Fruit fly (Drosophila melanogaster) whole organism, prepupa: ENCODE measurements around the gene CecB.

Source experiments
- Blimp-1 ChIP-seq: fragments of 200-800 bp; sonication (Bioruptor generic); optimal IDR thresholded peaks from 3 replicates; lab custom pipeline; 2017; ENCODE audit warnings: missing biosample characterization, missing genetic modification characterization, mild to moderate bottlenecking, moderate library complexity, missing genetic modification reagents
- CG10631 ChIP-seq: fragments of 200-800 bp; sonication (Bioruptor generic); optimal IDR thresholded peaks from 2 replicates; lab custom pipeline; 2016; ENCODE audit warnings: missing biosample characterization, missing genetic modification characterization
- CG11762 ChIP-seq: fragments of 200-800 bp; sonication (Bioruptor generic); optimal IDR thresholded peaks from 3 replicates; lab custom pipeline; 2016; ENCODE audit warnings: missing biosample characterization, missing genetic modification characterization; ENCODE audit not compliant: insufficient read depth
- CG11902 ChIP-seq: fragments of 200-800 bp; sonication (Bioruptor generic); optimal IDR thresholded peaks from 3 replicates; lab custom pipeline; 2016; ENCODE audit warnings: missing biosample characterization, missing genetic modification characterization
- CG15336 ChIP-seq: fragments of 200-800 bp; sonication (Bioruptor generic); IDR thresholded peaks from 2 replicates; pipeline ENCODE4 v1.3.6; 2022; ENCODE audit warnings: missing biosample characterization, missing genetic modification characterization
- CG1621 ChIP-seq: fragments of 200-800 bp; sonication (Bioruptor generic); optimal IDR thresholded peaks from 3 replicates; lab custom pipeline; 2018; ENCODE audit warnings: missing biosample characterization, mild to moderate bottlenecking, missing genetic modification characterization
- CG16779 ChIP-seq: fragments of 200-800 bp; sonication (Bioruptor generic); optimal IDR thresholded peaks from 3 replicates; lab custom pipeline; 2017; ENCODE audit warnings: missing biosample characterization, mild to moderate bottlenecking, missing genetic modification characterization
- CG3032 ChIP-seq: fragments of 200-800 bp; optimal IDR thresholded peaks from 2 replicates; lab custom pipeline; 2019; ENCODE audit warnings: missing biosample characterization, mild to moderate bottlenecking, missing genetic modification characterization, moderate library complexity
- CG32006 ChIP-seq: fragments of 200-800 bp; sonication (Bioruptor generic); optimal IDR thresholded peaks from 3 replicates; lab custom pipeline; 2017; ENCODE audit warnings: missing biosample characterization, mild to moderate bottlenecking, missing genetic modification characterization
- CG3919 ChIP-seq: fragments of 200-800 bp; sonication (Bioruptor generic); optimal IDR thresholded peaks from 3 replicates; lab custom pipeline; 2016; ENCODE audit warnings: missing biosample characterization, missing genetic modification characterization
- CG4318 ChIP-seq: fragments of 200-800 bp; sonication (Bioruptor generic); optimal IDR thresholded peaks from 3 replicates; lab custom pipeline; 2017; ENCODE audit warnings: missing biosample characterization, mild to moderate bottlenecking, missing genetic modification characterization
- CG6163 ChIP-seq: fragments of 200-800 bp; sonication (Bioruptor generic); IDR thresholded peaks from 3 replicates; pipeline ENCODE4 v1.3.6; 2022; ENCODE audit warnings: missing biosample characterization, missing genetic modification characterization
- CG6276 ChIP-seq: fragments of 200-800 bp; sonication (Bioruptor generic); optimal IDR thresholded peaks from 2 replicates; lab custom pipeline; 2017; ENCODE audit warnings: missing biosample characterization, mild to moderate bottlenecking, missing genetic modification characterization
- CG6854 ChIP-seq: fragments of 200-800 bp; sonication (Bioruptor generic); optimal IDR thresholded peaks from 2 replicates; lab custom pipeline; 2017; ENCODE audit warnings: missing biosample characterization, mild to moderate bottlenecking, missing genetic modification characterization
- CG7368 ChIP-seq: fragments of 200-800 bp; sonication (Bioruptor generic); optimal IDR thresholded peaks from 3 replicates; lab custom pipeline; 2016; ENCODE audit warnings: missing biosample characterization, missing genetic modification characterization
- CG8119 ChIP-seq: fragments of 200-800 bp; sonication (Bioruptor generic); IDR thresholded peaks from 3 replicates; pipeline ENCODE4 v1.3.6; 2022; ENCODE audit warnings: missing biosample characterization, missing genetic modification characterization
- CG8319 ChIP-seq: fragments of 200-800 bp; sonication (Bioruptor generic); optimal IDR thresholded peaks from 3 replicates; lab custom pipeline; 2016; ENCODE audit warnings: missing biosample characterization, missing genetic modification characterization
- CG9139 ChIP-seq: fragments of 200-800 bp; sonication (Bioruptor generic); optimal IDR thresholded peaks from 3 replicates; lab custom pipeline; 2017; ENCODE audit warnings: missing biosample characterization, mild to moderate bottlenecking, missing genetic modification characterization
- Eip78C ChIP-seq: fragments of 200-800 bp; sonication (Bioruptor generic); peaks from one replicate; lab custom pipeline; 2016; ENCODE audit warnings: missing biosample characterization, missing genetic modification characterization
- Ets21C ChIP-seq: fragments of 200-800 bp; sonication (Bioruptor generic); optimal IDR thresholded peaks from 3 replicates; lab custom pipeline; 2016; ENCODE audit warnings: missing biosample characterization, missing genetic modification characterization
- Ets96B ChIP-seq: fragments of 200-800 bp; optimal IDR thresholded peaks from 2 replicates; lab custom pipeline; 2019; ENCODE audit warnings: missing biosample characterization, mild to moderate bottlenecking, missing genetic modification characterization, moderate library complexity
- Hr38 ChIP-seq: sonication (Bioruptor generic); optimal IDR thresholded peaks from 2 replicates; lab custom pipeline; 2016; ENCODE audit warnings: missing biosample characterization, missing genetic modification characterization
- Hr4 ChIP-seq: fragments of 200-800 bp; sonication (Bioruptor generic); optimal IDR thresholded peaks from 3 replicates; lab custom pipeline; 2016; ENCODE audit warnings: missing biosample characterization, missing genetic modification characterization
- OdsH ChIP-seq: fragments of 200-800 bp; sonication (Bioruptor generic); optimal IDR thresholded peaks from 3 replicates; lab custom pipeline; 2016; ENCODE audit warnings: missing biosample characterization, missing genetic modification characterization
- Smox ChIP-seq: fragments of 200-800 bp; sonication (Bioruptor generic); optimal IDR thresholded peaks from 3 replicates; lab custom pipeline; 2016; ENCODE audit warnings: missing biosample characterization, missing genetic modification characterization
- achi ChIP-seq: fragments of 200-800 bp; sonication (Bioruptor generic); optimal IDR thresholded peaks from 3 replicates; lab custom pipeline; 2016; ENCODE audit warnings: missing biosample characterization, missing genetic modification characterization
- acj6 ChIP-seq: fragments of 200-800 bp; sonication (Bioruptor generic); optimal IDR thresholded peaks from 3 replicates; lab custom pipeline; 2016; ENCODE audit warnings: missing biosample characterization, missing genetic modification characterization
- cyc ChIP-seq: fragments of 200-800 bp; sonication (Bioruptor generic); optimal IDR thresholded peaks from 3 replicates; lab custom pipeline; 2016; ENCODE audit warnings: missing biosample characterization, missing genetic modification characterization
- dsx ChIP-seq: fragments of 200-800 bp; optimal IDR thresholded peaks from 3 replicates; lab custom pipeline; 2019; ENCODE audit warnings: missing biosample characterization, mild to moderate bottlenecking, missing genetic modification characterization, moderate library complexity; ENCODE audit not compliant: poor library complexity, severe bottlenecking
- esn ChIP-seq: fragments of 200-800 bp; sonication (Bioruptor generic); optimal IDR thresholded peaks from 2 replicates; lab custom pipeline; 2016; ENCODE audit warnings: missing biosample characterization, mild to moderate bottlenecking, missing genetic modification characterization, moderate library complexity
- fd59A ChIP-seq: fragments of 200-800 bp; sonication (Bioruptor generic); optimal IDR thresholded peaks from 2 replicates; lab custom pipeline; 2017; ENCODE audit warnings: missing biosample characterization, mild to moderate bottlenecking, missing genetic modification characterization, missing genetic modification reagents
- fd85E ChIP-seq: fragments of 200-800 bp; sonication (Bioruptor generic); optimal IDR thresholded peaks from 3 replicates; lab custom pipeline; 2016; ENCODE audit warnings: missing biosample characterization, missing genetic modification characterization
- fkh ChIP-seq: fragments of 200-800 bp; sonication (Bioruptor generic); optimal IDR thresholded peaks from 3 replicates; lab custom pipeline; 2017; ENCODE audit warnings: missing biosample characterization, mild to moderate bottlenecking, missing genetic modification characterization, moderate library complexity
- lz ChIP-seq: fragments of 200-800 bp; sonication (Bioruptor generic); optimal IDR thresholded peaks from 3 replicates; lab custom pipeline; 2016; ENCODE audit warnings: missing biosample characterization, missing genetic modification characterization
- net ChIP-seq: fragments of 200-800 bp; sonication (Bioruptor generic); optimal IDR thresholded peaks from 3 replicates; lab custom pipeline; 2016; ENCODE audit warnings: missing biosample characterization, missing genetic modification characterization
- pdm3 ChIP-seq: fragments of 200-800 bp; sonication (Bioruptor generic); optimal IDR thresholded peaks from 3 replicates; lab custom pipeline; 2016; ENCODE audit warnings: missing biosample characterization, missing genetic modification characterization
- spab ChIP-seq: fragments of 200-800 bp; sonication (Bioruptor generic); optimal IDR thresholded peaks from 2 replicates; lab custom pipeline; 2017; ENCODE audit warnings: missing biosample characterization, mild to moderate bottlenecking, missing genetic modification characterization, missing genetic modification reagents
- ss ChIP-seq, 2 experiments: fragments of 200-800 bp; sonication (Bioruptor generic); optimal IDR thresholded peaks; 2 replicates in 1 of 2; 3 replicates in 1 of 2; lab custom pipeline; 2017 to 2018; ENCODE audit warnings: mild to moderate bottlenecking in 2 of 2, missing biosample characterization in 2 of 2, missing genetic modification characterization in 2 of 2, moderate library complexity in 1 of 2
- vri ChIP-seq: fragments of 200-800 bp; sonication (Bioruptor generic); optimal IDR thresholded peaks from 3 replicates; lab custom pipeline; 2016; ENCODE audit warnings: missing biosample characterization, mild to moderate bottlenecking, missing genetic modification characterization

CecB gene

dm6 chr3R:30203104-30203986 lies 10.3 kb downstream of the CecB start (continued):
- TF ChIP-seq Blimp-1 (GFP tag; lab: Kevin White, UChicago) (no peak), acj6 (GFP tag; lab: Kevin White, UChicago) (peak; percentile 60), pdm3 (GFP tag; lab: Kevin White, UChicago) (peak; percentile 69), OdsH (GFP tag; lab: Kevin White, UChicago) (peak; percentile 56), fd59A (GFP tag; lab: Kevin White, UChicago) (peak; percentile 42), lz (peak; percentile 59), achi (GFP tag; lab: Kevin White, UChicago) (peak; percentile 80), CG11902 (GFP tag; lab: Kevin White, UChicago) (peak; percentile 69), CG8319 (peak; percentile 67), Hr4 (peak; percentile 78), CG10631 (peak; percentile 64), CG3919 (peak; percentile 74), CG6163 (GFP tag; lab: Robert Waterston, UW) (peak; percentile 84), CG16779 (tag; lab: Kevin White, UChicago) (peak; percentile 67)
- TF ChIP-seq, all 60 proteins: peak for 54

- TF ChIP-seq CG15336 (GFP tag; lab: Robert Waterston, UW) (no peak), Eip78C (no peak), CG7368 (GFP tag; lab: Kevin White, UChicago) (no peak), CG8119 (GFP tag; lab: Robert Waterston, UW) (no peak), fkh (GFP tag; lab: Kevin White, UChicago) (no peak), cyc (no peak), Ets96B (no peak), acj6 (GFP tag; lab: Kevin White, UChicago) (no peak), CG6854 (GFP tag; lab: Kevin White, UChicago) (no peak), Ets21C (no peak), ss (GFP tag; optimal IDR thresholded peaks at IDR 0.05; lab: Kevin White, UChicago) (no peak), CG32006 (no peak)
These were observed 10.8 kb downstream of the CecB start, which contains the start of gene CG9743 for dm6 chr3R:30202898-30203103. CG9743 (minus strand) TSS chr3R:30202998.

- TF ChIP-seq CG3032 (no peak), CG32006 (no peak), Ets96B (no peak), CG9139 (GFP tag; lab: Kevin White, UChicago) (no peak), Hr4 (no peak), Hr38 (no peak), CG11762 (no peak), esn (GFP tag; lab: Kevin White, UChicago) (no peak), CG6854 (GFP tag; lab: Kevin White, UChicago) (no peak), Ets21C (no peak), CG6276 (no peak), Eip78C (no peak), CG3919 (no peak), CG8119 (GFP tag; lab: Robert Waterston, UW) (no peak)
These were observed 12.5 kb downstream of the CecB start for dm6 chr3R:30201064-30201463.

- TF ChIP-seq CG1621 (tag; lab: Kevin White, UChicago) (no peak), lz (no peak), CG9139 (GFP tag; lab: Kevin White, UChicago) (no peak), CG15336 (GFP tag; lab: Robert Waterston, UW) (no peak), CG8319 (no peak), vri (GFP tag; lab: Kevin White, UChicago) (peak; percentile 91), spab (GFP tag; lab: Kevin White, UChicago) (no peak), Smox (GFP tag; lab: Kevin White, UChicago) (no peak), net (no peak), dsx (GFP tag; lab: Kevin White, UChicago) (no peak), CG4318 (no peak), cyc (no peak), fd85E (GFP tag; lab: Kevin White, UChicago) (no peak), Eip78C (peak; percentile 5), CG8119 (GFP tag; lab: Robert Waterston, UW) (no peak), fkh (GFP tag; lab: Kevin White, UChicago) (peak; percentile 5), acj6 (GFP tag; lab: Kevin White, UChicago) (no peak)
- TF ChIP-seq, all 60 proteins: peak for 3
These were observed 13.4 kb downstream of the CecB start for dm6 chr3R:30200091-30200698.
